Worm (Caenorhabditis elegans) whole organism, L4 larva: ENCODE data around the gene F08D12.15.

Experiments
- aha-1 ChIP-seq: fragments of 150-350 bp; peaks from one replicate; lab custom pipeline; 2014; ENCODE audit warnings: missing biosample characterization, missing genetic modification characterization
- ama-1 ChIP-seq: fragments of 150-350 bp; optimal IDR thresholded peaks from 2 replicates; lab custom pipeline; 2014; ENCODE audit warnings: inconsistent platforms, mixed read lengths
- arid-1 ChIP-seq: fragments of 200-800 bp; sonication (Bioruptor generic); conservative IDR thresholded peaks from 2 replicates; pipeline ENCODE4 v1.3.6; 2022; ENCODE audit warnings: missing genetic modification reagents, missing genetic modification characterization, missing compliant biosample characterization
- ceh-82 ChIP-seq: sonication (generic microtip); optimal IDR thresholded peaks from 2 replicates; lab custom pipeline; 2017; ENCODE audit warnings: missing biosample characterization, missing genetic modification characterization
- egl-27 ChIP-seq: sonication (generic microtip); optimal IDR thresholded peaks from 3 replicates; lab custom pipeline; 2017; ENCODE audit warnings: missing biosample characterization, missing genetic modification reagents, missing genetic modification characterization
- lim-7 ChIP-seq: fragments of 200-800 bp; sonication (Bioruptor generic); IDR thresholded peaks from 2 replicates; pipeline ENCODE4 v1.3.6; 2022; ENCODE audit warnings: missing genetic modification characterization, missing compliant biosample characterization
- nhr-77 ChIP-seq: fragments of 150-350 bp; optimal IDR thresholded peaks from 2 replicates; lab custom pipeline; 2014; ENCODE audit warnings: missing biosample characterization, missing genetic modification characterization
- snpc-4 ChIP-seq: fragments of 150-350 bp; optimal IDR thresholded peaks from 2 replicates; lab custom pipeline; 2014; ENCODE audit warnings: missing biosample characterization, missing genetic modification characterization
- unc-130 ChIP-seq: sonication (generic microtip); optimal IDR thresholded peaks from 2 replicates; lab custom pipeline; 2016; ENCODE audit warnings: missing genetic modification reagents, missing genetic modification characterization, missing compliant biosample characterization
- zag-1 ChIP-seq: fragments of 150-350 bp; optimal IDR thresholded peaks from 2 replicates; lab custom pipeline; 2014; ENCODE audit warnings: missing biosample characterization, missing genetic modification characterization

DNA sequence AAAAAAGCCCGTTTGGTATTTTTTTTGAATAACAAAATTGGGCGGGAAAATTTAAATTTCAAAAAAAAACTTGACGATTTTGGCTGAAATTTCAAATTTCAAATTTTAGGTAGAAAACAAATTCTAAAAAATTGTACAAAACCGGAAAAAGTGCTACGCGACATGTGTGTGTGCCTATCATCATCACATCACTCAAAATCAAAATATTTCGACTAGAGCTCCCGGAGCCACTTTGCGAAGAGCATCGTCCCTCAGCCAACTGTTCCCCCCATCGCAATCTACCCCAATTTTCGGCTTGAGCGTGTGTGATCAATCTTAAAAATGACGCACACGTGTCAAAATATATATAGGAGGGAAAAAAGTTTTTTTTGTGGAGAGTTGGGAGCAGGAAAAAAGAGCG, 39.7 kb upstream of the F08D12.15 start:
- no peak for TF ChIP-seq zag-1 (tag; lab: Kevin White, UChicago)
- TF ChIP-seq nhr-77 (tag; lab: Kevin White, UChicago) = no peak
- no peak for TF ChIP-seq snpc-4 (tag; lab: Kevin White, UChicago)
- TF ChIP-seq aha-1 (tag; lab: Kevin White, UChicago) = no peak
- TF ChIP-seq ama-1 (lab: Kevin White, UChicago) = no peak
- TF ChIP-seq egl-27 (tag; lab: Kevin White, UChicago) = no peak
- TF ChIP-seq arid-1 = no peak
- TF ChIP-seq unc-130 (GFP tag; lab: Kevin White, UChicago) = no peak
- no peak for TF ChIP-seq lim-7
- no peak for TF ChIP-seq ceh-82
